Worm (Caenorhabditis elegans) whole organism, late embryonic: Measurements from ENCODE around the gene F28C6.10.
A peak's percentile ranks its signal among the peaks of the same experiment; 100 is the strongest.

Source experiments
- T23F11.4 ChIP-seq: fragments of 200-800 bp; sonication (Bioruptor generic); optimal IDR thresholded peaks from 2 replicates; lab custom pipeline; 2018; ENCODE audit warnings: mild to moderate bottlenecking, missing genetic modification characterization, missing compliant biosample characterization
- Y22D7AL.16 ChIP-seq: sonication (generic microtip); optimal IDR thresholded peaks from 2 replicates; lab custom pipeline; 2016; ENCODE audit warnings: missing genetic modification characterization, missing compliant biosample characterization
- ceh-19 ChIP-seq: fragments of 200-800 bp; sonication (Bioruptor generic); optimal IDR thresholded peaks from 2 replicates; lab custom pipeline; 2018; ENCODE audit warnings: mild to moderate bottlenecking, missing genetic modification characterization, missing compliant biosample characterization
- ceh-9 ChIP-seq: sonication (generic microtip); optimal IDR thresholded peaks from 2 replicates; lab custom pipeline; 2016; ENCODE audit warnings: mild to moderate bottlenecking, missing genetic modification characterization, inconsistent platforms, missing compliant biosample characterization
- fkh-10 ChIP-seq: fragments of 150-350 bp; optimal IDR thresholded peaks from 2 replicates; lab custom pipeline; 2014; ENCODE audit warnings: missing biosample characterization, missing genetic modification reagents, missing genetic modification characterization
- hlh-30 ChIP-seq: sonication (generic microtip); optimal IDR thresholded peaks from 2 replicates; lab custom pipeline; 2017; ENCODE audit warnings: antibody characterized with exemption, missing genetic modification characterization, missing compliant biosample characterization; ENCODE audit not compliant: insufficient read depth
- lin-11 ChIP-seq: fragments of 200-800 bp; sonication (Bioruptor generic); optimal IDR thresholded peaks from 2 replicates; lab custom pipeline; 2018; ENCODE audit warnings: mild to moderate bottlenecking, missing genetic modification characterization, missing compliant biosample characterization
- nhr-11 ChIP-seq: fragments of 150-350 bp; optimal IDR thresholded peaks from 2 replicates; lab custom pipeline; 2014; ENCODE audit warnings: missing biosample characterization, missing genetic modification characterization
- pqm-1 ChIP-seq: sonication (generic microtip); optimal IDR thresholded peaks from 2 replicates; lab custom pipeline; 2016; ENCODE audit warnings: missing genetic modification characterization, missing compliant biosample characterization
- pros-1 ChIP-seq: fragments of 150-350 bp; optimal IDR thresholded peaks from 2 replicates; lab custom pipeline; 2014; ENCODE audit warnings: missing biosample characterization, missing genetic modification reagents, missing genetic modification characterization

- TF ChIP-seq pqm-1 (tag; lab: Kevin White, UChicago) (peak; percentile 73), ceh-9 (no peak), hlh-30 (tag; lab: Kevin White, UChicago) (peak; percentile 100), lin-11 (tag; lab: Kevin White, UChicago) (peak; percentile 13), nhr-11 (tag; lab: Kevin White, UChicago) (peak; percentile 62), Y22D7AL.16 (tag; lab: Kevin White, UChicago) (no peak), pros-1 (tag; lab: Kevin White, UChicago) (peak; percentile 96), fkh-10 (GFP tag; lab: Kevin White, UChicago) (peak; percentile 59), T23F11.4 (peak; percentile 69), ceh-19 (peak; percentile 62)
Measured at ce11 chrII:8561227-8561626, 46.5 kb upstream of the F28C6.10 start, which contains the start of gene iff-2.
